Worm (Caenorhabditis elegans) whole organism, midembryonic: Measurements from ENCODE around the gene T24H7.9.

Experiments used
- cog-1 ChIP-seq: sonication (generic microtip); optimal IDR thresholded peaks from 2 replicates; lab custom pipeline; 2016; ENCODE audit warnings: missing genetic modification characterization, missing compliant biosample characterization
- flt-1 ChIP-seq: fragments of 200-800 bp; sonication (Bioruptor generic); IDR thresholded peaks from 2 replicates; pipeline ENCODE4 v1.3.6; 2022; ENCODE audit warnings: missing genetic modification characterization, missing compliant biosample characterization
- klf-2 ChIP-seq: fragments of 200-800 bp; sonication (Bioruptor generic); conservative IDR thresholded peaks from 2 replicates; pipeline ENCODE4 v1.3.6; 2022; ENCODE audit warnings: missing genetic modification reagents, missing genetic modification characterization, missing compliant biosample characterization
- ztf-23 ChIP-seq: fragments of 200-800 bp; sonication (Bioruptor generic); IDR thresholded peaks from 2 replicates; pipeline ENCODE4 v1.3.6; 2022; ENCODE audit warnings: missing genetic modification reagents, missing genetic modification characterization, missing compliant biosample characterization

DNA sequence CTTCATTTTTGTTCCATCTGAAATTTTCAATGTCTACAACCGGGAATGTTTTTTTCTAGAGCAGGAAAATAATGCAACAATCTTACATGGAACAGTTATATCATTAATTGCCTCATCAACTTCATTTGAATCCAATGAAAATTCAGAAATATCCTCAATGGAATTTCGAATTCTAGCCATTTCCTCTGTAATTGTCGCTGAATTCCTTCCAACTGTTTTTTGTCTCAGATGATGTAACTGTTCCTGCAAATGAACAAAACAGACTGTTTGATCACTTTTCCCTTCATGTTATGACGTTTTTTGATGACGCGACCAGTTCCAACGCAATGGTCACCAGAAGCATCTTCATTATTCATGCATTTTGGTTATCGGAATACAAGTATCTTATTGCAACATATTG is 13.8 kb downstream of the T24H7.9 start:
- TF ChIP-seq cog-1 (tag; lab: Kevin White, UChicago) = no peak
- TF ChIP-seq flt-1 (GFP tag; lab: Robert Waterston, UW) = no peak
- no peak for TF ChIP-seq ztf-23 (GFP tag; lab: Robert Waterston, UW)
- no peak for TF ChIP-seq klf-2 (GFP tag; lab: Robert Waterston, UW)
